Worm (Caenorhabditis elegans) whole organism, late embryonic: ENCODE results near the gene lact-4.

Experiments
- C38D4.7 ChIP-seq: fragments of 200-800 bp; sonication (Bioruptor generic); optimal IDR thresholded peaks from 2 replicates; lab custom pipeline; 2018; ENCODE audit warnings: mild to moderate bottlenecking, missing genetic modification characterization, moderate library complexity, missing compliant biosample characterization
- ceh-14 ChIP-seq: sonication (generic microtip); optimal IDR thresholded peaks from 2 replicates; lab custom pipeline; 2016; ENCODE audit warnings: missing genotype, missing genetic modification characterization, missing compliant biosample characterization
- fax-1 ChIP-seq: sonication (generic microtip); optimal IDR thresholded peaks from 2 replicates; lab custom pipeline; 2016; ENCODE audit warnings: missing genotype, missing genetic modification characterization, missing compliant biosample characterization

DNA sequence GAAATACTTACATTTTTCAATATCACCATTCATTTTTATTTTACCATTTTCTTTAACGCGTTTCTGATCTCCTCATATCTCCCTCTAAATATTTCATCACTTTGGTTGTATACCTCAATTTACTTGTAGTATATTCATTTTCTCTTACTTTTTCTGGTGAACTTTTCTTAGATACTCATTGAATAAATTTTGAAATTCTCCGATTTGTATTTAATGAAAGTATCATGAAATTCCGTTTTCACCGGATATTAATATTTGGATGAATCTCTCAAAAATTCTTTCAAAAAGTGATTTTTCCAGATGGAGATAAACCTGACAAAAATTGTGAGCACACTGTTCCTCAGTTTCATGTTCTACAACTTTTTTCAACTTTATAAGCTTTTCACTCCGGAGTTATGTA, 37.9 kb upstream of the lact-4 start, which contains the start of gene T13H5.8:
- TF ChIP-seq C38D4.7 (GFP tag; lab: Kevin White, UChicago) (no peak), fax-1 (no peak), ceh-14 (tag; lab: Kevin White, UChicago) (no peak)
